Fruit fly (Drosophila melanogaster): ENCODE measurements around the gene Nepl11.

The Nepl11 gene

DNA sequence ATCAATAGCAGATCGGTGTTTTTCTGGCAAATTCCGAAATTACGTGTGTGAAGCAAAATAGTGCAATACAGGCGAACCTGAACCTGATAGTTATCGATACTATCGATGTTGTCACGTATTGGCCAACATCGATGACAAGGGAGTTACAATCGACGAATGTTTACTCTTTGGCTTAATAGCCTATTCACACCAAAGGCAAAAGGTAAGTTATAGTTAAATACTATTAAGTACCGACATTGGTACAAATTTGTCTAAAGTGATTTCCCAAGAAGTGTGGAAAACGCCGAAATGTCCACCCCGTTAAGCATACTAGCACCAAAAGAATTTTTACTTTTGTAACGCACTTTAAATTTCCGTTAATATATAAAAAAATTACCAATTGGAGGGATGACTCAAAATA is 39.3 kb upstream of the Nepl11 start, which contains the start of gene CG9776 (continued):
- peak; percentile 85 for TF ChIP-seq D19A (tag; optimal IDR thresholded peaks at IDR 0.05)
- TF ChIP-seq CG6791 (GFP tag; IDR thresholded peaks at IDR 0.05; ENCODE audit: partially characterized antibody) = peak; percentile 99
- TF ChIP-seq CG15011 (GFP tag; optimal IDR thresholded peaks at IDR 0.05) = no peak
- peak; percentile 23 for TF ChIP-seq CG1647 (GFP tag; optimal IDR thresholded peaks at IDR 0.05)
- TF ChIP-seq Hsf (GFP tag; optimal IDR thresholded peaks at IDR 0.05) = peak; percentile 66
- TF ChIP-seq ash1 (GFP tag; optimal IDR thresholded peaks at IDR 0.05) = no peak
- no peak for TF ChIP-seq bcd (GFP tag; optimal IDR thresholded peaks at IDR 0.05)
- peak; percentile 74 for TF ChIP-seq p53 (GFP tag; optimal IDR thresholded peaks at IDR 0.05)
- peak; percentile 75 for TF ChIP-seq CG10267 (tag; optimal IDR thresholded peaks at IDR 0.05)
- peak; percentile 62 for TF ChIP-seq az2 (GFP tag; optimal IDR thresholded peaks at IDR 0.05)
- peak; percentile 96 for TF ChIP-seq CG1024 (GFP tag; IDR thresholded peaks at IDR 0.05)
- TF ChIP-seq tx (GFP tag; optimal IDR thresholded peaks at IDR 0.05) = peak; percentile 37
- peak; percentile 42 for TF ChIP-seq Bdp1 (GFP tag; optimal IDR thresholded peaks at IDR 0.05)
- TF ChIP-seq CG9817 (tag; optimal IDR thresholded peaks at IDR 0.05) = no peak
- no peak for TF ChIP-seq Six4 (GFP tag; optimal IDR thresholded peaks at IDR 0.05)
- peak; percentile 95 for TF ChIP-seq Dll (GFP tag; IDR thresholded peaks at IDR 0.05; ENCODE audit: partially characterized antibody)
- no peak for TF ChIP-seq CG12769 (tag; optimal IDR thresholded peaks at IDR 0.05)
- TF ChIP-seq Lhr (GFP tag; optimal IDR thresholded peaks at IDR 0.05) = peak; percentile 94
- TF ChIP-seq CG8944 (GFP tag; optimal IDR thresholded peaks at IDR 0.05) = peak; percentile 40
- TF ChIP-seq CG3163 (GFP tag; optimal IDR thresholded peaks at IDR 0.05) = peak; percentile 60
- no peak for TF ChIP-seq twi (tag; optimal IDR thresholded peaks at IDR 0.05)
- no peak for TF ChIP-seq org-1 (GFP tag; optimal IDR thresholded peaks at IDR 0.05)
- TF ChIP-seq CG8388 (GFP tag; optimal IDR thresholded peaks at IDR 0.05) = no peak
- no peak for TF ChIP-seq GATAe (GFP tag; conservative IDR thresholded peaks at IDR 0.05)
- peak; percentile 52 for TF ChIP-seq fu2 (GFP tag; optimal IDR thresholded peaks at IDR 0.05)
- peak; percentile 62 for TF ChIP-seq NfI (GFP tag; optimal IDR thresholded peaks at IDR 0.05)
- peak; percentile 38 for TF ChIP-seq CG10654 (GFP tag; optimal IDR thresholded peaks at IDR 0.05)
- TF ChIP-seq CG6813 (GFP tag; optimal IDR thresholded peaks at IDR 0.05) = no peak
- no peak for TF ChIP-seq fru (optimal IDR thresholded peaks at IDR 0.05)
- TF ChIP-seq CG9437 (GFP tag; optimal IDR thresholded peaks at IDR 0.05) = peak; percentile 61
- TF ChIP-seq B-H2 (GFP tag; optimal IDR thresholded peaks at IDR 0.05) = peak; percentile 54
- peak; percentile 62 for TF ChIP-seq bab2 (GFP tag; optimal IDR thresholded peaks at IDR 0.05)
- TF ChIP-seq ci (GFP tag; IDR thresholded peaks at IDR 0.05) = peak; percentile 72
- TF ChIP-seq CG13775 (GFP tag; optimal IDR thresholded peaks at IDR 0.05) = peak; percentile 35
- peak; percentile 31 for TF ChIP-seq crc (GFP tag; optimal IDR thresholded peaks at IDR 0.05)
- no peak for TF ChIP-seq CG4360 (GFP tag; IDR thresholded peaks at IDR 0.05)
- TF ChIP-seq CG13123 (GFP tag; optimal IDR thresholded peaks at IDR 0.05) = peak; percentile 4
- peak; percentile 93 for TF ChIP-seq CG3995 (GFP tag; optimal IDR thresholded peaks at IDR 0.05)
- TF ChIP-seq Med (GFP tag) = peak; percentile 93
- TF ChIP-seq Sin3A (optimal IDR thresholded peaks at IDR 0.05) = peak; percentile 63
- no peak for TF ChIP-seq jing (GFP tag; optimal IDR thresholded peaks at IDR 0.05)
- 0 out of 3 replicates have a peak, but pooled peaks have one; percentile 10 for TF ChIP-seq gce (GFP tag; IDR thresholded peaks at IDR 0.05)
- no peak for TF ChIP-seq ttk (GFP tag; IDR thresholded peaks at IDR 0.05)
- TF ChIP-seq sima (GFP tag; optimal IDR thresholded peaks at IDR 0.05) = no peak
- no peak for TF ChIP-seq exex (tag; optimal IDR thresholded peaks at IDR 0.05)
- no peak for TF ChIP-seq CG2678 (tag; optimal IDR thresholded peaks at IDR 0.05)
- no peak for TF ChIP-seq Camta (GFP tag; optimal IDR thresholded peaks at IDR 0.05)
- TF ChIP-seq maf-S (GFP tag; optimal IDR thresholded peaks at IDR 0.05) = peak; percentile 33
- peak; percentile 51; the same call in 2 of the 3 replicates for TF ChIP-seq tgo (GFP tag; IDR thresholded peaks at IDR 0.05)
- no peak for TF ChIP-seq CG4328 (GFP tag; optimal IDR thresholded peaks at IDR 0.05)
- no peak for TF ChIP-seq CG8359 (GFP tag; optimal IDR thresholded peaks at IDR 0.05; ENCODE audit: borderline replicate concordance)
- peak; percentile 95 for TF ChIP-seq nerfin-2 (GFP tag; IDR thresholded peaks at IDR 0.05; ENCODE audit: partially characterized antibody)

All from whole organism, embryonic.